Fruit fly (Drosophila melanogaster) whole organism, embryonic: Measurements from ENCODE around the gene Wdfy2.
A peak's percentile ranks its signal among the peaks of the same experiment; 100 is the strongest.

Experiments used
- Blimp-1 ChIP-seq: fragments of 200-800 bp; sonication (Bioruptor generic); optimal IDR thresholded peaks from 3 replicates; lab custom pipeline; 2018; ENCODE audit warnings: missing biosample characterization, missing genetic modification characterization, mild to moderate bottlenecking, moderate library complexity, missing genetic modification reagents
- CG10654 ChIP-seq: fragments of 200-800 bp; sonication (Bioruptor generic); optimal IDR thresholded peaks from 2 replicates; lab custom pipeline; 2016; ENCODE audit warnings: missing biosample characterization, missing genetic modification characterization
- CG11093 ChIP-seq: fragments of 200-800 bp; sonication (Bioruptor generic); IDR thresholded peaks from 3 replicates; pipeline ENCODE4 v1.3.6; 2022; ENCODE audit warnings: missing biosample characterization, missing genetic modification characterization
- CG11560 ChIP-seq: fragments of 200-800 bp; sonication (Bioruptor generic); IDR thresholded peaks from 3 replicates; pipeline ENCODE4 v1.3.6; 2022; ENCODE audit warnings: missing biosample characterization, missing genetic modification characterization
- CG11695 ChIP-seq: fragments of 200-800 bp; sonication (Bioruptor generic); IDR thresholded peaks from 3 replicates; pipeline ENCODE4 v1.3.6; 2022; ENCODE audit warnings: missing biosample characterization, missing genetic modification characterization
- CG12155 ChIP-seq: fragments of 200-800 bp; sonication (Bioruptor generic); optimal IDR thresholded peaks from 3 replicates; lab custom pipeline; 2016; ENCODE audit warnings: missing biosample characterization, missing genetic modification characterization
- CG12219 ChIP-seq: fragments of 200-800 bp; sonication (Bioruptor generic); optimal IDR thresholded peaks from 3 replicates; lab custom pipeline; 2018; ENCODE audit warnings: missing biosample characterization, mild to moderate bottlenecking, missing genetic modification characterization
- CG12942 ChIP-seq: fragments of 200-800 bp; sonication (Bioruptor generic); optimal IDR thresholded peaks from 3 replicates; lab custom pipeline; 2016; ENCODE audit warnings: missing biosample characterization, missing genetic modification characterization
- CG13624 ChIP-seq: fragments of 200-800 bp; sonication (Bioruptor generic); optimal IDR thresholded peaks from 2 replicates; lab custom pipeline; 2016; ENCODE audit warnings: missing biosample characterization, missing genetic modification characterization
- CG14050 ChIP-seq: fragments of 200-800 bp; sonication (Bioruptor generic); IDR thresholded peaks from 3 replicates; pipeline ENCODE4 v1.3.6; 2022; ENCODE audit warnings: missing biosample characterization, missing genetic modification characterization
- CG15011 ChIP-seq: fragments of 200-800 bp; sonication (Bioruptor generic); optimal IDR thresholded peaks from 3 replicates; lab custom pipeline; 2018; ENCODE audit warnings: missing biosample characterization, mild to moderate bottlenecking, missing genetic modification characterization
- CG15073 ChIP-seq: fragments of 200-800 bp; sonication (Bioruptor generic); optimal IDR thresholded peaks from 2 replicates; lab custom pipeline; 2016; ENCODE audit warnings: missing biosample characterization, missing genetic modification characterization
- CG1529 ChIP-seq: fragments of 200-800 bp; sonication (Bioruptor generic); optimal IDR thresholded peaks from 3 replicates; lab custom pipeline; 2018; ENCODE audit warnings: missing biosample characterization, missing genetic modification characterization
- CG15479 ChIP-seq: fragments of 200-800 bp; sonication (Bioruptor generic); optimal IDR thresholded peaks from 3 replicates; lab custom pipeline; 2019; ENCODE audit warnings: missing biosample characterization, mild to moderate bottlenecking, missing genetic modification characterization, moderate library complexity
- CG16863 ChIP-seq: fragments of 200-800 bp; sonication (Bioruptor generic); optimal IDR thresholded peaks from 3 replicates; lab custom pipeline; 2016; ENCODE audit warnings: missing biosample characterization, missing genetic modification characterization
- CG1832 ChIP-seq: fragments of 200-800 bp; sonication (Bioruptor generic); optimal IDR thresholded peaks from 2 replicates; lab custom pipeline; 2017; ENCODE audit warnings: missing biosample characterization, mild to moderate bottlenecking, missing genetic modification characterization, inconsistent platforms
- CG18599 ChIP-seq: fragments of 200-800 bp; sonication (Bioruptor generic); optimal IDR thresholded peaks from 3 replicates; lab custom pipeline; 2017; ENCODE audit warnings: missing biosample characterization, missing genetic modification characterization, mild to moderate bottlenecking, moderate library complexity, missing genetic modification reagents
- CG2120 ChIP-seq: fragments of 200-800 bp; sonication (Bioruptor generic); optimal IDR thresholded peaks from 3 replicates; lab custom pipeline; 2016; ENCODE audit warnings: missing biosample characterization, missing genetic modification characterization
- CG3065 ChIP-seq: fragments of 200-800 bp; sonication (Bioruptor generic); optimal IDR thresholded peaks from 2 replicates; lab custom pipeline; 2016; ENCODE audit warnings: missing biosample characterization, missing genetic modification characterization
- CG3163 ChIP-seq: fragments of 200-800 bp; sonication (Bioruptor generic); optimal IDR thresholded peaks from 3 replicates; lab custom pipeline; 2016; ENCODE audit warnings: missing biosample characterization, missing genetic modification characterization
- CG6813 ChIP-seq: fragments of 200-800 bp; sonication (Bioruptor generic); optimal IDR thresholded peaks from 2 replicates; lab custom pipeline; 2017; ENCODE audit warnings: missing biosample characterization, missing genetic modification characterization, mild to moderate bottlenecking, moderate library complexity, missing genetic modification reagents
- CG7987 ChIP-seq: fragments of 200-800 bp; sonication (Bioruptor generic); optimal IDR thresholded peaks from 2 replicates; lab custom pipeline; 2018; ENCODE audit warnings: missing biosample characterization, mild to moderate bottlenecking, missing genetic modification characterization, moderate library complexity
- Dll ChIP-seq: fragments of 200-800 bp; sonication (Bioruptor generic); IDR thresholded peaks from 4 replicates; pipeline ENCODE4 v1.3.6; 2022; ENCODE audit warnings: missing biosample characterization, missing genetic modification characterization; ENCODE audit not compliant: partially characterized antibody
- Doc2 ChIP-seq: fragments of 200-800 bp; sonication (Bioruptor generic); IDR thresholded peaks from 2 replicates; pipeline ENCODE4 v1.3.6; 2022; ENCODE audit warnings: missing biosample characterization, missing genetic modification characterization
- Gug ChIP-seq: fragments of 200-800 bp; sonication (Bioruptor generic); IDR thresholded peaks from 4 replicates; pipeline ENCODE4 v1.3.6; 2022; ENCODE audit warnings: missing biosample characterization, missing genetic modification characterization
- MESR4 ChIP-seq: fragments of 200-800 bp; sonication (Bioruptor generic); optimal IDR thresholded peaks from 2 replicates; lab custom pipeline; 2018; ENCODE audit warnings: missing biosample characterization, mild to moderate bottlenecking, missing genetic modification characterization, moderate library complexity
- Meics ChIP-seq: fragments of 200-800 bp; sonication (Bioruptor generic); optimal IDR thresholded peaks from 2 replicates; lab custom pipeline; 2017; ENCODE audit warnings: missing biosample characterization, mild to moderate bottlenecking, missing genetic modification characterization
- Nf-YB ChIP-seq: fragments of 200-800 bp; sonication (Bioruptor generic); optimal IDR thresholded peaks from 3 replicates; lab custom pipeline; 2019; ENCODE audit warnings: missing biosample characterization, mild to moderate bottlenecking, missing genetic modification characterization, moderate library complexity
- Optix ChIP-seq: fragments of 200-800 bp; sonication (Bioruptor generic); IDR thresholded peaks from 3 replicates; pipeline ENCODE4 v1.3.6; 2022; ENCODE audit warnings: missing biosample characterization, missing genetic modification characterization
- Rfx ChIP-seq: fragments of 200-800 bp; sonication (Bioruptor generic); IDR thresholded peaks from 2 replicates; pipeline ENCODE4 v1.3.6; 2022; ENCODE audit warnings: missing biosample characterization, missing genetic modification characterization
- Sin3A ChIP-seq: fragments of >200 bp; optimal IDR thresholded peaks from 2 replicates; lab custom pipeline; 2018
- Sox100B ChIP-seq: fragments of 200-800 bp; sonication (Bioruptor generic); optimal IDR thresholded peaks from 3 replicates; lab custom pipeline; 2018; ENCODE audit warnings: missing biosample characterization, mild to moderate bottlenecking, missing genetic modification characterization
- Stat92E ChIP-seq, 3 experiments: fragments of >200 bp in 2 of 3; fragments of 200-800 bp in 1 of 3; sonication (Bioruptor generic) in 1 of 3; optimal IDR thresholded peaks; 2 replicates each; lab custom pipeline; 2017 to 2019; ENCODE audit warnings: missing biosample characterization in 3 of 3, missing genetic modification characterization in 3 of 3, mild to moderate bottlenecking in 1 of 3, moderate library complexity in 1 of 3
- Tbp ChIP-seq: fragments of >200 bp; optimal IDR thresholded peaks from 2 replicates; lab custom pipeline; 2018; ENCODE audit warnings: missing biosample characterization, missing genetic modification characterization
- ac ChIP-seq: fragments of 200-800 bp; sonication (Bioruptor generic); optimal IDR thresholded peaks from 3 replicates; lab custom pipeline; 2017; ENCODE audit warnings: missing biosample characterization, mild to moderate bottlenecking, missing genetic modification characterization
- ap ChIP-seq: fragments of 200-800 bp; sonication (Bioruptor generic); IDR thresholded peaks from 2 replicates; pipeline ENCODE4 v1.3.6; 2022; ENCODE audit warnings: missing biosample characterization, missing genetic modification characterization
- btn ChIP-seq: fragments of 200-800 bp; sonication (Bioruptor generic); optimal IDR thresholded peaks from 2 replicates; lab custom pipeline; 2016; ENCODE audit warnings: missing biosample characterization, missing genetic modification characterization
- gcm ChIP-seq: fragments of 200-800 bp; sonication (Bioruptor generic); optimal IDR thresholded peaks from 2 replicates; lab custom pipeline; 2019; ENCODE audit warnings: missing biosample characterization, mild to moderate bottlenecking, missing genetic modification characterization, moderate library complexity
- h ChIP-seq: fragments of >200 bp; optimal IDR thresholded peaks from 2 replicates; lab custom pipeline; 2017
- jing ChIP-seq: fragments of 200-800 bp; sonication (Bioruptor generic); optimal IDR thresholded peaks from 2 replicates; lab custom pipeline; 2018; ENCODE audit warnings: missing biosample characterization, mild to moderate bottlenecking, missing genetic modification characterization
- lov ChIP-seq, 2 experiments: fragments of 200-800 bp in 1 of 2; fragments of >200 bp in 1 of 2; sonication (Bioruptor generic) in 1 of 2; IDR thresholded peaks in 1 of 2; optimal IDR thresholded peaks in 1 of 2; 2 replicates in 1 of 2; 3 replicates in 1 of 2; pipeline versions ENCODE4 v1.3.6 to Lab custom; 2017 to 2022; ENCODE audit warnings: missing biosample characterization in 1 of 2, missing genetic modification characterization in 1 of 2
- odd ChIP-seq: fragments of 200-800 bp; sonication (Bioruptor generic); optimal IDR thresholded peaks from 2 replicates; lab custom pipeline; 2017; ENCODE audit warnings: missing biosample characterization, mild to moderate bottlenecking, missing genetic modification characterization
- org-1 ChIP-seq: fragments of 200-800 bp; sonication (Bioruptor generic); optimal IDR thresholded peaks from 2 replicates; lab custom pipeline; 2017; ENCODE audit warnings: missing biosample characterization, missing genetic modification characterization
- phol ChIP-seq: fragments of 200-800 bp; sonication (Bioruptor generic); optimal IDR thresholded peaks from 3 replicates; lab custom pipeline; 2018; ENCODE audit warnings: missing biosample characterization, mild to moderate bottlenecking, missing genetic modification characterization, moderate library complexity
- pnt ChIP-seq: fragments of 200-800 bp; sonication (Bioruptor generic); optimal IDR thresholded peaks from 3 replicates; lab custom pipeline; 2016; ENCODE audit warnings: missing biosample characterization, missing genetic modification characterization
- salm ChIP-seq: fragments of 200-800 bp; sonication (Bioruptor generic); optimal IDR thresholded peaks from 2 replicates; lab custom pipeline; 2018; ENCODE audit warnings: missing biosample characterization, mild to moderate bottlenecking, missing genetic modification characterization
- scrt ChIP-seq: fragments of 200-800 bp; sonication (Bioruptor generic); optimal IDR thresholded peaks from 2 replicates; lab custom pipeline; 2018; ENCODE audit warnings: missing biosample characterization, mild to moderate bottlenecking, missing genetic modification characterization, moderate library complexity
- sens-2 ChIP-seq: fragments of 200-800 bp; sonication (Bioruptor generic); IDR thresholded peaks from 2 replicates; pipeline ENCODE4 v1.3.6; 2022; ENCODE audit warnings: missing biosample characterization, missing genetic modification characterization
- sim ChIP-seq: fragments of 200-800 bp; sonication (Bioruptor generic); IDR thresholded peaks from 2 replicates; pipeline ENCODE4 v1.3.6; 2022; ENCODE audit warnings: missing biosample characterization, missing genetic modification characterization
- slou ChIP-seq: fragments of 200-800 bp; sonication (Bioruptor generic); optimal IDR thresholded peaks from 3 replicates; lab custom pipeline; 2016; ENCODE audit warnings: missing biosample characterization, missing genetic modification characterization
- stc ChIP-seq: fragments of 200-800 bp; sonication (Bioruptor generic); IDR thresholded peaks from 2 replicates; pipeline ENCODE4 v1.3.6; 2022; ENCODE audit warnings: missing biosample characterization, missing genetic modification characterization

The Wdfy2 gene

DNA sequence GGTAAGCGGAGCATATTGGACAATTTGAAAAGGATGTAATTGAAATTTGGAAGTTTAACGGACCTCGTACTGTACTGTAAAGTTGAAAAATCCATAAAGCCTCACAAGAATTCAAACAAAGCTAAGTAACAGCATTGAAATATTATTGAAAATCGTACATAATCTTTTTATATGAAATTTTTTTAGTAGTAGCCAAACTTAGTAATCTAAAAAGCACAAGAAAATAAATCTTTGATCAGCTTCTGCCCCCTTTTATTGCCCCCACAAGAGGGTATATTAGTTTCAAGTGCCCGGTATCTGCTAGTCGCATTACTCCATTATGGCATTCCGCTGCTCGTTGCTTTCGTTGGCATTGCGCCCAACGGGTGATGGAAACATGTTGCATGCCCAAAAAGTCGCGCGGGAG is 43.8 kb downstream of the Wdfy2 start (continued):
- TF ChIP-seq CG12155 (peak; percentile 14), Sin3A (lab: Kevin White, UChicago) (no peak), CG13624 (peak; percentile 52), btn (GFP tag; lab: Kevin White, UChicago) (peak; percentile 44), CG18599 (GFP tag; lab: Kevin White, UChicago) (peak; percentile 36), stc (GFP tag; lab: Robert Waterston, UW) (no peak; the same call in none of the 2 replicates), CG1832 (GFP tag; lab: Kevin White, UChicago) (no peak), CG12219 (GFP tag; lab: Kevin White, UChicago) (no peak), sens-2 (GFP tag; lab: Robert Waterston, UW) (no peak), Blimp-1 (GFP tag; lab: Kevin White, UChicago) (peak; percentile 74), gcm (GFP tag; lab: Kevin White, UChicago) (no peak), CG11093 (GFP tag; lab: Robert Waterston, UW) (peak; percentile 63; the same call in 1 of the 3 replicates), slou (GFP tag; lab: Kevin White, UChicago) (no peak), CG15073 (GFP tag; lab: Kevin White, UChicago) (no peak), Tbp (GFP tag; lab: Kevin White, UChicago) (no peak), CG3163 (GFP tag; lab: Kevin White, UChicago) (no peak), CG11560 (no peak), CG3065 (GFP tag; lab: Kevin White, UChicago) (no peak), odd (GFP tag; lab: Kevin White, UChicago) (peak; percentile 41), CG15479 (GFP tag; lab: Kevin White, UChicago) (no peak), CG11695 (GFP tag; lab: Robert Waterston, UW) (peak; percentile 54; the same call in 2 of the 3 replicates), CG16863 (GFP tag; lab: Kevin White, UChicago) (peak; percentile 57), CG10654 (GFP tag; lab: Kevin White, UChicago) (peak; percentile 49), ac (GFP tag; lab: Kevin White, UChicago) (no peak), CG15011 (GFP tag; lab: Kevin White, UChicago) (no peak), Nf-YB (GFP tag; lab: Kevin White, UChicago) (peak; percentile 32), CG2120 (GFP tag; lab: Kevin White, UChicago) (peak; percentile 27), Stat92E (GFP tag; optimal IDR thresholded peaks at IDR 0.05; lab: Kevin White, UChicago) (peak in 1 of 3 experiments; percentile 43), Sox100B (peak; percentile 82), MESR4 (GFP tag; lab: Kevin White, UChicago) (no peak), phol (peak; percentile 84), pnt (peak; percentile 35), Rfx (no peak), jing (GFP tag; lab: Kevin White, UChicago) (peak; percentile 8), CG6813 (GFP tag; lab: Kevin White, UChicago) (peak; percentile 61), Doc2 (no peak), CG7987 (GFP tag; lab: Kevin White, UChicago) (no peak), scrt (GFP tag; lab: Kevin White, UChicago) (no peak), lov (optimal IDR thresholded peaks at IDR 0.05; lab: Kevin White, UChicago) (no peak), lov (GFP tag; IDR thresholded peaks at IDR 0.05; lab: Robert Waterston, UW) (0 out of 3 replicates have a peak, but pooled peaks have one; percentile 54), Optix (no peak), Dll (GFP tag; lab: Robert Waterston, UW) (no peak), h (lab: Kevin White, UChicago) (no peak), Meics (peak; percentile 51), CG12942 (no peak), sim (GFP tag; lab: Robert Waterston, UW) (peak; percentile 31; the same call in 1 of the 2 replicates), ap (no peak), CG1529 (peak; percentile 67), salm (tag; lab: Kevin White, UChicago) (no peak), CG14050 (no peak), Gug (GFP tag; lab: Robert Waterston, UW) (peak; percentile 64; the same call in 3 of the 4 replicates), org-1 (peak; percentile 51)
